Worm (Caenorhabditis elegans) whole organism, L4 larva: ENCODE measurements around the gene F09B9.4.

Source experiments
- F10B5.3 ChIP-seq: sonication (generic microtip); optimal IDR thresholded peaks from 2 replicates; lab custom pipeline; 2016; ENCODE audit warnings: mild to moderate bottlenecking, missing genetic modification characterization, missing compliant biosample characterization
- F37D6.2 ChIP-seq: sonication (generic microtip); optimal IDR thresholded peaks from 2 replicates; lab custom pipeline; 2016; ENCODE audit warnings: mild to moderate bottlenecking, missing genetic modification characterization, missing compliant biosample characterization
- F44E2.7 ChIP-seq: fragments of 200-800 bp; sonication (Bioruptor generic); IDR thresholded peaks from 2 replicates; pipeline ENCODE4 v2.1.2; 2022; ENCODE audit warnings: missing genetic modification characterization, missing compliant biosample characterization
- F49E8.2 ChIP-seq: sonication (generic microtip); optimal IDR thresholded peaks from 2 replicates; lab custom pipeline; 2016; ENCODE audit warnings: missing compliant biosample characterization, mild to moderate bottlenecking, missing genetic modification characterization, borderline replicate concordance
- R02D3.7 ChIP-seq: fragments of 150-350 bp; sonication (generic microtip); optimal IDR thresholded peaks from 3 replicates; lab custom pipeline; 2014; ENCODE audit warnings: missing biosample characterization, missing genetic modification characterization
- T20F7.1 ChIP-seq: fragments of 200-800 bp; sonication (Bioruptor generic); optimal IDR thresholded peaks from 2 replicates; lab custom pipeline; 2018; ENCODE audit warnings: mild to moderate bottlenecking, missing genetic modification characterization, missing compliant biosample characterization
- Y48G9A.11 ChIP-seq: fragments of 200-800 bp; sonication (Bioruptor generic); IDR thresholded peaks from 2 replicates; pipeline ENCODE4 v1.3.6; 2022; ENCODE audit warnings: missing genetic modification reagents, missing genetic modification characterization, missing compliant biosample characterization
- Y5F2A.4 ChIP-seq: fragments of 200-800 bp; sonication (Bioruptor generic); optimal IDR thresholded peaks from 2 replicates; lab custom pipeline; 2018; ENCODE audit warnings: mild to moderate bottlenecking, missing genetic modification characterization, missing compliant biosample characterization
- Y75B8A.6 ChIP-seq: fragments of 200-800 bp; sonication (Bioruptor generic); IDR thresholded peaks from 2 replicates; pipeline ENCODE4 v1.3.6; 2022; ENCODE audit warnings: missing genetic modification reagents, missing genetic modification characterization, missing compliant biosample characterization
- ZK546.5 ChIP-seq, 2 experiments: sonication (generic microtip); optimal IDR thresholded peaks; 2 replicates each; lab custom pipeline; 2017; ENCODE audit warnings: missing biosample characterization in 2 of 2, missing genetic modification characterization in 2 of 2
- aha-1 ChIP-seq: fragments of 150-350 bp; peaks from one replicate; lab custom pipeline; 2014; ENCODE audit warnings: missing biosample characterization, missing genetic modification characterization
- aly-2 ChIP-seq: sonication (generic microtip); optimal IDR thresholded peaks from 2 replicates; lab custom pipeline; 2018; ENCODE audit warnings: missing biosample characterization, missing genetic modification characterization
- arid-1 ChIP-seq: fragments of 200-800 bp; sonication (Bioruptor generic); conservative IDR thresholded peaks from 2 replicates; pipeline ENCODE4 v1.3.6; 2022; ENCODE audit warnings: missing genetic modification reagents, missing genetic modification characterization, missing compliant biosample characterization
- ceh-32 ChIP-seq: sonication (generic microtip); optimal IDR thresholded peaks from 2 replicates; lab custom pipeline; 2016; ENCODE audit warnings: mild to moderate bottlenecking, missing genetic modification characterization, missing compliant biosample characterization; ENCODE audit not compliant: poor library complexity
- ceh-82 ChIP-seq: sonication (generic microtip); optimal IDR thresholded peaks from 2 replicates; lab custom pipeline; 2017; ENCODE audit warnings: missing biosample characterization, missing genetic modification characterization
- ces-1 ChIP-seq: fragments of 150-350 bp; sonication (generic microtip); optimal IDR thresholded peaks from 4 replicates; lab custom pipeline; 2014; ENCODE audit warnings: missing biosample characterization, missing genetic modification reagents, missing genetic modification characterization
- daf-12 ChIP-seq: fragments of 150-350 bp; optimal IDR thresholded peaks from 2 replicates; lab custom pipeline; 2014; ENCODE audit warnings: missing biosample characterization, missing genetic modification reagents, missing genetic modification characterization
- daf-16 ChIP-seq, 3 experiments: sonication (generic microtip); optimal IDR thresholded peaks; 2 replicates each; lab custom pipeline; 2016 to 2017; ENCODE audit warnings: missing genetic modification characterization in 3 of 3, missing genetic modification reagents in 3 of 3, mild to moderate bottlenecking in 2 of 3, missing compliant biosample characterization in 2 of 3, missing biosample characterization in 1 of 3, moderate library complexity in 1 of 3
- daf-8 ChIP-seq: fragments of 200-800 bp; sonication (Bioruptor generic); IDR thresholded peaks from 2 replicates; pipeline ENCODE4 v1.3.6; 2022; ENCODE audit warnings: missing genetic modification characterization, missing compliant biosample characterization
- dmd-6 ChIP-seq: fragments of 200-800 bp; sonication (Bioruptor generic); IDR thresholded peaks from 2 replicates; pipeline ENCODE4 v1.3.6; 2022; ENCODE audit warnings: missing genetic modification reagents, missing genetic modification characterization, missing compliant biosample characterization
- dmd-8 ChIP-seq: fragments of 200-800 bp; sonication (Bioruptor generic); IDR thresholded peaks from 2 replicates; pipeline ENCODE4 v1.3.6; 2022; ENCODE audit warnings: missing genetic modification characterization, missing compliant biosample characterization
- dpl-1 ChIP-seq: fragments of 150-350 bp; optimal IDR thresholded peaks from 2 replicates; lab custom pipeline; 2014; ENCODE audit warnings: missing biosample characterization, missing genetic modification reagents, missing genetic modification characterization
- dve-1 ChIP-seq: sonication (generic microtip); optimal IDR thresholded peaks from 2 replicates; lab custom pipeline; 2017; ENCODE audit warnings: antibody characterized with exemption, mild to moderate bottlenecking, missing genetic modification characterization, missing compliant biosample characterization; ENCODE audit not compliant: insufficient read depth
- egl-27 ChIP-seq: sonication (generic microtip); optimal IDR thresholded peaks from 3 replicates; lab custom pipeline; 2017; ENCODE audit warnings: missing biosample characterization, missing genetic modification reagents, missing genetic modification characterization
- fkh-10 ChIP-seq: fragments of 150-350 bp; optimal IDR thresholded peaks from 2 replicates; lab custom pipeline; 2014; ENCODE audit warnings: missing biosample characterization, missing genetic modification reagents, missing genetic modification characterization
- hlh-30 ChIP-seq: sonication (generic microtip); optimal IDR thresholded peaks from 2 replicates; lab custom pipeline; 2017; ENCODE audit warnings: antibody characterized with exemption, mild to moderate bottlenecking, missing genetic modification characterization, missing compliant biosample characterization; ENCODE audit not compliant: insufficient read depth
- lin-1 ChIP-seq: fragments of 200-800 bp; sonication (Bioruptor generic); IDR thresholded peaks from 2 replicates; pipeline ENCODE4 v1.3.6; 2022; ENCODE audit warnings: missing genetic modification reagents, missing genetic modification characterization, missing compliant biosample characterization
- lsy-2 ChIP-seq, 2 experiments: fragments of 150-350 bp in 1 of 2; sonication (generic microtip) in 1 of 2; optimal IDR thresholded peaks; 2 replicates each; lab custom pipeline; 2014 to 2017; ENCODE audit warnings: missing biosample characterization in 2 of 2, missing genetic modification characterization in 2 of 2
- madf-9 ChIP-seq: fragments of 200-800 bp; sonication (Bioruptor generic); conservative IDR thresholded peaks from 2 replicates; pipeline ENCODE4 v1.3.6; 2022; ENCODE audit warnings: missing genetic modification reagents, missing genetic modification characterization, missing compliant biosample characterization
- mdl-1 ChIP-seq, 2 experiments: fragments of 150-350 bp in 1 of 2; sonication (generic microtip) in 1 of 2; optimal IDR thresholded peaks; 2 replicates each; lab custom pipeline; 2014 to 2017; ENCODE audit warnings: missing biosample characterization in 2 of 2, missing genetic modification characterization in 2 of 2
- mdt-29 ChIP-seq: fragments of 200-800 bp; sonication (Bioruptor generic); IDR thresholded peaks from 2 replicates; pipeline ENCODE4 v1.3.6; 2022; ENCODE audit warnings: missing genetic modification reagents, missing genetic modification characterization, missing compliant biosample characterization
- mes-2 ChIP-seq: sonication (generic microtip); optimal IDR thresholded peaks from 2 replicates; lab custom pipeline; 2016; ENCODE audit warnings: missing genotype, mild to moderate bottlenecking, missing genetic modification characterization, missing compliant biosample characterization; ENCODE audit not compliant: poor library complexity, severe bottlenecking
- mxl-2 ChIP-seq: fragments of 200-800 bp; sonication (Bioruptor generic); conservative IDR thresholded peaks from 2 replicates; pipeline ENCODE4 v1.3.6; 2022; ENCODE audit warnings: missing genetic modification reagents, missing genetic modification characterization, missing compliant biosample characterization
- mxl-3 ChIP-seq: fragments of 200-800 bp; sonication (Bioruptor generic); optimal IDR thresholded peaks from 2 replicates; lab custom pipeline; 2018; ENCODE audit warnings: mild to moderate bottlenecking, missing genetic modification characterization, missing compliant biosample characterization
- nhr-10 ChIP-seq: fragments of 150-350 bp; optimal IDR thresholded peaks from 2 replicates; lab custom pipeline; 2014; ENCODE audit warnings: missing biosample characterization, missing genetic modification characterization
- nhr-102 ChIP-seq: sonication (generic microtip); optimal IDR thresholded peaks from 2 replicates; lab custom pipeline; 2016; ENCODE audit warnings: mild to moderate bottlenecking, missing genetic modification characterization, moderate library complexity, missing compliant biosample characterization
- nhr-11 ChIP-seq: fragments of 150-350 bp; optimal IDR thresholded peaks from 2 replicates; lab custom pipeline; 2014; ENCODE audit warnings: missing biosample characterization, missing genetic modification characterization
- nhr-237 ChIP-seq: sonication (generic microtip); optimal IDR thresholded peaks from 2 replicates; lab custom pipeline; 2017; ENCODE audit warnings: missing biosample characterization, missing genetic modification characterization
- nhr-41 ChIP-seq: fragments of 200-800 bp; sonication (Bioruptor generic); IDR thresholded peaks from 2 replicates; pipeline ENCODE4 v1.3.6; 2022; ENCODE audit warnings: missing genetic modification reagents, missing genetic modification characterization, missing compliant biosample characterization
- nhr-48 ChIP-seq: sonication (generic microtip); optimal IDR thresholded peaks from 2 replicates; lab custom pipeline; 2016; ENCODE audit warnings: mild to moderate bottlenecking, missing genetic modification characterization, missing compliant biosample characterization
- nhr-6 ChIP-seq: fragments of 150-350 bp; optimal IDR thresholded peaks from 2 replicates; lab custom pipeline; 2014; ENCODE audit warnings: missing biosample characterization, missing genetic modification characterization
- nhr-77 ChIP-seq: fragments of 150-350 bp; optimal IDR thresholded peaks from 2 replicates; lab custom pipeline; 2014; ENCODE audit warnings: missing biosample characterization, missing genetic modification characterization
- pha-4 ChIP-seq, 2 experiments: fragments of 150-350 bp in 1 of 2; fragments of 200-800 bp in 1 of 2; sonication (Bioruptor generic) in 1 of 2; IDR thresholded peaks in 1 of 2; optimal IDR thresholded peaks in 1 of 2; 2 replicates each; pipeline versions ENCODE4 v1.3.6 to Lab custom; 2014 to 2022; ENCODE audit warnings: missing genetic modification characterization in 2 of 2, missing genetic modification reagents in 2 of 2, missing biosample characterization in 1 of 2, missing compliant biosample characterization in 1 of 2
- skn-1 ChIP-seq: fragments of 150-350 bp; optimal IDR thresholded peaks from 2 replicates; lab custom pipeline; 2014; ENCODE audit warnings: missing biosample characterization, missing genetic modification characterization
- snpc-4 ChIP-seq: fragments of 150-350 bp; optimal IDR thresholded peaks from 2 replicates; lab custom pipeline; 2014; ENCODE audit warnings: missing biosample characterization, missing genetic modification characterization
- tra-1 ChIP-seq: fragments of 200-800 bp; sonication (Bioruptor generic); IDR thresholded peaks from 2 replicates; pipeline ENCODE4 v1.3.6; 2022; ENCODE audit warnings: missing genetic modification reagents, missing genetic modification characterization, missing compliant biosample characterization
- unc-130 ChIP-seq: sonication (generic microtip); optimal IDR thresholded peaks from 2 replicates; lab custom pipeline; 2016; ENCODE audit warnings: missing genetic modification reagents, missing genetic modification characterization, missing compliant biosample characterization
- zag-1 ChIP-seq: fragments of 150-350 bp; optimal IDR thresholded peaks from 2 replicates; lab custom pipeline; 2014; ENCODE audit warnings: missing biosample characterization, missing genetic modification characterization
- zip-2 ChIP-seq: fragments of 150-350 bp; optimal IDR thresholded peaks from 2 replicates; lab custom pipeline; 2014; ENCODE audit warnings: missing biosample characterization, missing genetic modification characterization
- ztf-11 ChIP-seq: fragments of 150-350 bp; optimal IDR thresholded peaks from 2 replicates; lab custom pipeline; 2014; ENCODE audit warnings: missing biosample characterization, missing genetic modification characterization
- ztf-7 ChIP-seq: fragments of 150-350 bp; optimal IDR thresholded peaks from 2 replicates; lab custom pipeline; 2014; ENCODE audit warnings: missing biosample characterization, missing genetic modification characterization

Gene F09B9.4

DNA sequence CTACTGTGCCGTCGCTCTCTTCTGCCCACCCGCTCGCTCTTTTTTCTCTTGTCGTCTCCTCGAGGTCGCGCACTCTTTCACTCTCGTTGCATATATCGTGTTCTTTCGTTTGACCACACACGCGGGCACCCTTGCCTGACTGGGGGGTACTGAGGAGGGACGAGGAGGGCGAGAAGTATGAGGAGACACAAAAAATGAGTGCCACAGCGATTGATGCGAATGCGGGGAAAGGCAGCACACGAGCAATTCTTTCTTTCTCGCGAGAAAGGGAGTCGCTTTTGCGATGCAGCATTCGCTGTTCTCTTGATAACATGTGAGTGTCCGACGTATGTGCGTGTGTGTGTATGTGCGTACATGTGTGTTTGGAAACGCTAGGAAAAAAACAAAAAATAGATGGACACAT lies 28.1 kb downstream of the F09B9.4 start:
- TF ChIP-seq dve-1 (tag; lab: Kevin White, UChicago) (peak; percentile 83), dpl-1 (peak; percentile 14), nhr-6 (tag; lab: Kevin White, UChicago) (peak; percentile 31), egl-27 (no peak), mxl-3 (peak; percentile 92), unc-130 (GFP tag; lab: Kevin White, UChicago) (no peak), mes-2 (peak; percentile 62), dmd-6 (GFP tag; lab: Robert Waterston, UW) (peak; percentile 51), F49E8.2 (tag; lab: Kevin White, UChicago) (no peak), skn-1 (tag; lab: Kevin White, UChicago) (no peak), F10B5.3 (tag; lab: Kevin White, UChicago) (peak; percentile 8), nhr-237 (no peak), dmd-8 (no peak), lsy-2 (tag; optimal IDR thresholded peaks at IDR 0.05; lab: Kevin White, UChicago) (peak; percentile 14 to 73), aly-2 (tag; lab: Kevin White, UChicago) (no peak), Y5F2A.4 (no peak), snpc-4 (tag; lab: Kevin White, UChicago) (no peak), madf-9 (GFP tag; lab: Robert Waterston, UW) (no peak), nhr-48 (tag; lab: Kevin White, UChicago) (peak; percentile 53), nhr-41 (0 out of 2 replicates have a peak, but pooled peaks have one; percentile 10), F44E2.7 (no peak), Y48G9A.11 (GFP tag; lab: Robert Waterston, UW) (no peak), zag-1 (tag; lab: Kevin White, UChicago) (no peak), nhr-77 (tag; lab: Kevin White, UChicago) (peak; percentile 64), daf-16 (GFP tag; optimal IDR thresholded peaks at IDR 0.05; lab: Kevin White, UChicago) (peak in 1 of 2 experiments; percentile 64), daf-16 (tag; optimal IDR thresholded peaks at IDR 0.05; lab: Kevin White, UChicago) (peak; percentile 38), nhr-11 (peak; percentile 86), nhr-102 (peak; percentile 50), ztf-7 (tag; lab: Kevin White, UChicago) (no peak), ZK546.5 (tag; optimal IDR thresholded peaks at IDR 0.05; lab: Kevin White, UChicago) (no peak), T20F7.1 (peak; percentile 60), daf-12 (tag; lab: Kevin White, UChicago) (no peak), ceh-32 (no peak), mdl-1 (tag; optimal IDR thresholded peaks at IDR 0.05; lab: Kevin White, UChicago) (peak; percentile 93 to 97), ceh-82 (tag; lab: Kevin White, UChicago) (no peak), mxl-2 (GFP tag; lab: Robert Waterston, UW) (no peak), arid-1 (GFP tag; lab: Robert Waterston, UW) (0 out of 2 replicates have a peak, but pooled peaks have one; percentile 6), hlh-30 (tag; lab: Kevin White, UChicago) (peak; percentile 95), ces-1 (GFP tag; lab: Kevin White, UChicago) (no peak), fkh-10 (GFP tag; lab: Kevin White, UChicago) (peak; percentile 58), lin-1 (peak; percentile 35; the same call in 1 of the 2 replicates), R02D3.7 (tag; lab: Kevin White, UChicago) (no peak), Y75B8A.6 (GFP tag; lab: Robert Waterston, UW) (no peak), pha-4 (GFP tag; IDR thresholded peaks at IDR 0.05; lab: Robert Waterston, UW) (peak; percentile 40; the same call in 1 of the 2 replicates), pha-4 (tag; optimal IDR thresholded peaks at IDR 0.05; lab: Kevin White, UChicago) (no peak), mdt-29 (GFP tag; lab: Robert Waterston, UW) (no peak), zip-2 (tag; lab: Kevin White, UChicago) (no peak), nhr-10 (tag; lab: Kevin White, UChicago) (peak; percentile 29), ztf-11 (no peak), F37D6.2 (tag; lab: Kevin White, UChicago) (peak; percentile 70), daf-8 (no peak), aha-1 (peak; percentile 97), tra-1 (GFP tag; lab: Robert Waterston, UW) (peak; percentile 92)
